Fruit fly (Drosophila melanogaster): ENCODE results near the gene CheA75a.

- no peak for TF ChIP-seq br (GFP tag; optimal IDR thresholded peaks at IDR 0.05)
- no peak for TF ChIP-seq tai (GFP tag; optimal IDR thresholded peaks at IDR 0.05)
- no peak for TF ChIP-seq rgr (GFP tag; optimal IDR thresholded peaks at IDR 0.05)
- TF ChIP-seq Hr78 (GFP tag; optimal IDR thresholded peaks at IDR 0.05), result no peak
- no peak for TF ChIP-seq Dfd (GFP tag; optimal IDR thresholded peaks at IDR 0.05)
- TF ChIP-seq h (GFP tag; optimal IDR thresholded peaks at IDR 0.05), result no peak
- TF ChIP-seq fru (GFP tag; optimal IDR thresholded peaks at IDR 0.05), result no peak
- no peak for TF ChIP-seq pan (optimal IDR thresholded peaks at IDR 0.05)
- no peak for TF ChIP-seq Abd-B (GFP tag; optimal IDR thresholded peaks at IDR 0.05)
- no peak for TF ChIP-seq lola (GFP tag; optimal IDR thresholded peaks at IDR 0.05)
- no peak for TF ChIP-seq OdsH (GFP tag; optimal IDR thresholded peaks at IDR 0.05)
- TF ChIP-seq psq (GFP tag; optimal IDR thresholded peaks at IDR 0.05), result no peak
- no peak for TF ChIP-seq foxo (GFP tag; optimal IDR thresholded peaks at IDR 0.05)
- no peak for TF ChIP-seq Myc (optimal IDR thresholded peaks at IDR 0.05)
Observed at dm6 chr3L:18244186-18244585, 7.7 kb upstream of the CheA75a start.

All from whole organism, wandering third instar larva.